Fruit fly (Drosophila melanogaster): Measurements from ENCODE around the gene CG12521.

DNA sequence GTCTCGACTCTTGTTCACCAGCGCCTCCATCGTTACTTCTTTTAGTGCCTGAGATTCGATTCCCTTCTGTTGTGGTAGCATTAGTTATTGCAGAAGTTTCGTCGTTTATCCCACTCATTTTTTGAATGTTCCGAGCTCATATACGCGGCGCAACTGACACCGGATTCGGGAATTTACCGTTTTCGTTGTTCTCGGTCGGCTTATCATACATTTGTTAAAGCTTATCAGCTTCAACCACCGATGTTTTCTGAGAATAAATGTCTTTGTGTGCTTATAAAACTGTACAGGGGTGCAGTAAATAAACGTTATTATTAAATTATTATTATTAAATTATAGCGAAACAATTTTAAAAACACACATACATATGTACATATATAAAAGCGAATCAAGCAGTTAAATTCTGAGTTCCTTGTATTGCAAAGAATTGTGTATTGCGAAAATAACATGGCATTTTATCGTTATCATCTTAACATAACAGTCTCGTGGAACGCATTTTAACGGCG lies 11.0 kb downstream of the CG12521 start, which contains the start of gene CG43064:
- TF ChIP-seq kay (GFP tag; ENCODE audit: borderline replicate concordance) (no peak), toe (GFP tag; optimal IDR thresholded peaks at IDR 0.05) (no peak), CG12768 (GFP tag; optimal IDR thresholded peaks at IDR 0.05) (no peak), Crg-1 (GFP tag; optimal IDR thresholded peaks at IDR 0.05) (no peak), Mnt (GFP tag; optimal IDR thresholded peaks at IDR 0.05) (no peak), bab1 (GFP tag; optimal IDR thresholded peaks at IDR 0.05) (no peak), CG33017 (tag; optimal IDR thresholded peaks at IDR 0.05) (no peak), CG5204 (GFP tag; optimal IDR thresholded peaks at IDR 0.05) (no peak), Clk (GFP tag; optimal IDR thresholded peaks at IDR 0.05) (no peak), CG14711 (tag; optimal IDR thresholded peaks at IDR 0.05) (no peak), cic (GFP tag; optimal IDR thresholded peaks at IDR 0.05) (no peak), ovo (GFP tag; optimal IDR thresholded peaks at IDR 0.05) (no peak), pad (GFP tag; optimal IDR thresholded peaks at IDR 0.05) (no peak)
